Worm (Caenorhabditis elegans) whole organism, L2 larva: ENCODE measurements around the gene Y37D8A.26.

ENCODE experiments used
- C34F6.9 ChIP-seq: fragments of 150-350 bp; optimal IDR thresholded peaks from 2 replicates; lab custom pipeline; 2014; ENCODE audit warnings: missing biosample characterization, missing genetic modification characterization
- R02D3.7 ChIP-seq: fragments of 150-350 bp; optimal IDR thresholded peaks from 2 replicates; lab custom pipeline; 2014; ENCODE audit warnings: missing biosample characterization, missing genetic modification characterization
- Y55F3AM.14 ChIP-seq: fragments of 200-800 bp; sonication (Bioruptor generic); optimal IDR thresholded peaks from 2 replicates; lab custom pipeline; 2018; ENCODE audit warnings: mild to moderate bottlenecking, missing genetic modification characterization, missing compliant biosample characterization
- ZK546.5 ChIP-seq: sonication (generic microtip); optimal IDR thresholded peaks from 2 replicates; lab custom pipeline; 2017; ENCODE audit warnings: missing biosample characterization, missing genetic modification characterization
- alr-1 ChIP-seq: fragments of 150-350 bp; optimal IDR thresholded peaks from 2 replicates; lab custom pipeline; 2014; ENCODE audit warnings: missing biosample characterization, missing genetic modification characterization
- ama-1 ChIP-seq: fragments of 150-350 bp; optimal IDR thresholded peaks from 2 replicates; lab custom pipeline; 2018; ENCODE audit warnings: inconsistent platforms
- ceh-16 ChIP-seq: fragments of 150-350 bp; optimal IDR thresholded peaks from 2 replicates; lab custom pipeline; 2014; ENCODE audit warnings: missing biosample characterization, missing genetic modification characterization
- ceh-82 ChIP-seq: fragments of 150-350 bp; optimal IDR thresholded peaks from 2 replicates; lab custom pipeline; 2014; ENCODE audit warnings: missing biosample characterization, missing genetic modification characterization
- crh-2 ChIP-seq: sonication (generic microtip); optimal IDR thresholded peaks from 2 replicates; lab custom pipeline; 2017; ENCODE audit warnings: missing biosample characterization, missing genetic modification characterization
- dmd-4 ChIP-seq: sonication (generic microtip); optimal IDR thresholded peaks from 2 replicates; lab custom pipeline; 2017; ENCODE audit warnings: missing biosample characterization, missing genetic modification characterization
- egl-27 ChIP-seq: sonication (generic microtip); optimal IDR thresholded peaks from 3 replicates; lab custom pipeline; 2017; ENCODE audit warnings: missing biosample characterization, missing genetic modification reagents, missing genetic modification characterization
- elt-1 ChIP-seq: fragments of 150-350 bp; optimal IDR thresholded peaks from 2 replicates; lab custom pipeline; 2014; ENCODE audit warnings: missing biosample characterization, missing genetic modification characterization
- elt-3 ChIP-seq: sonication (generic microtip); optimal IDR thresholded peaks from 2 replicates; lab custom pipeline; 2017; ENCODE audit warnings: missing biosample characterization, missing genetic modification characterization
- nhr-10 ChIP-seq: sonication (generic microtip); optimal IDR thresholded peaks from 2 replicates; lab custom pipeline; 2017; ENCODE audit warnings: missing biosample characterization, missing genetic modification characterization
- nhr-11 ChIP-seq: fragments of 150-350 bp; optimal IDR thresholded peaks from 2 replicates; lab custom pipeline; 2014; ENCODE audit warnings: missing biosample characterization, missing genetic modification characterization
- nhr-23 ChIP-seq: fragments of 150-350 bp; optimal IDR thresholded peaks from 2 replicates; lab custom pipeline; 2014; ENCODE audit warnings: missing biosample characterization, missing genetic modification reagents, missing genetic modification characterization
- sem-4 ChIP-seq: fragments of 150-350 bp; optimal IDR thresholded peaks from 2 replicates; lab custom pipeline; 2014; ENCODE audit warnings: missing biosample characterization, missing genetic modification reagents, missing genetic modification characterization
- sma-3 ChIP-seq: sonication (generic microtip); optimal IDR thresholded peaks from 2 replicates; lab custom pipeline; 2016; ENCODE audit warnings: missing genetic modification reagents, missing genetic modification characterization, missing compliant biosample characterization
- sma-9 ChIP-seq, 2 experiments: fragments of 150-350 bp in 1 of 2; sonication (generic microtip) in 1 of 2; optimal IDR thresholded peaks; 2 replicates each; lab custom pipeline; 2014 to 2016; ENCODE audit warnings: missing genetic modification characterization in 2 of 2, mild to moderate bottlenecking in 1 of 2, missing biosample characterization in 1 of 2, missing compliant biosample characterization in 1 of 2, missing genetic modification reagents in 1 of 2, moderate library complexity in 1 of 2
- unc-39 ChIP-seq: fragments of 150-350 bp; optimal IDR thresholded peaks from 2 replicates; lab custom pipeline; 2014; ENCODE audit warnings: missing biosample characterization, missing genetic modification characterization
- unc-55 ChIP-seq: fragments of 150-350 bp; sonication (generic microtip); optimal IDR thresholded peaks from 3 replicates; lab custom pipeline; 2014; ENCODE audit warnings: missing biosample characterization, missing genetic modification reagents, missing genetic modification characterization
- unc-62 ChIP-seq: fragments of 150-350 bp; optimal IDR thresholded peaks from 2 replicates; lab custom pipeline; 2014; ENCODE audit warnings: missing biosample characterization, missing genetic modification reagents, missing genetic modification characterization
- ztf-11 ChIP-seq: sonication (generic microtip); optimal IDR thresholded peaks from 2 replicates; lab custom pipeline; 2017; ENCODE audit warnings: missing biosample characterization, missing genetic modification characterization
- ztf-4 ChIP-seq: fragments of 150-350 bp; optimal IDR thresholded peaks from 2 replicates; lab custom pipeline; 2014; ENCODE audit warnings: missing biosample characterization, missing genetic modification characterization

The Y37D8A.26 gene

ce11 chrIII:12807726-12808125, 48.8 kb downstream of the Y37D8A.26 start, which contains the start of gene BE10.3:
Gene BE10.3, plus strand, starts transcription at chrIII:12808026.
- TF ChIP-seq unc-39 (tag; lab: Kevin White, UChicago) (no peak), ZK546.5 (no peak), C34F6.9 (tag; lab: Kevin White, UChicago) (no peak), unc-62 (GFP tag; lab: Kevin White, UChicago) (no peak), Y55F3AM.14 (GFP tag; lab: Kevin White, UChicago) (no peak), crh-2 (no peak), unc-55 (no peak), R02D3.7 (tag; lab: Kevin White, UChicago) (no peak), elt-3 (tag; lab: Kevin White, UChicago) (no peak), egl-27 (no peak), nhr-23 (tag; lab: Kevin White, UChicago) (no peak), ztf-11 (no peak), dmd-4 (no peak), sem-4 (tag; lab: Kevin White, UChicago) (no peak), ceh-82 (no peak), ztf-4 (tag; lab: Kevin White, UChicago) (no peak), nhr-11 (no peak)

ce11 chrIII:12806712-12807111, 49.8 kb downstream of the Y37D8A.26 start, which contains the start of gene BE10.5:
Gene BE10.5, minus strand, starts transcription at chrIII:12806812.
- TF ChIP-seq ama-1 (lab: Kevin White, UChicago) (no peak), R02D3.7 (tag; lab: Kevin White, UChicago) (no peak), nhr-10 (tag; lab: Kevin White, UChicago) (no peak), sma-3 (GFP tag; lab: Kevin White, UChicago) (no peak), ztf-4 (tag; lab: Kevin White, UChicago) (no peak), alr-1 (no peak), ceh-16 (tag; lab: Kevin White, UChicago) (no peak), unc-62 (GFP tag; lab: Kevin White, UChicago) (no peak), nhr-23 (tag; lab: Kevin White, UChicago) (no peak), sma-9 (GFP tag; optimal IDR thresholded peaks at IDR 0.05; lab: Kevin White, UChicago) (no peak), sma-9 (tag; optimal IDR thresholded peaks at IDR 0.05; lab: Kevin White, UChicago) (no peak), dmd-4 (no peak), elt-1 (tag; lab: Kevin White, UChicago) (no peak)
